Worm (Caenorhabditis elegans) whole organism, midembryonic: Measurements from ENCODE around the gene T25B9.9.

Source experiments
- flt-1 ChIP-seq: fragments of 200-800 bp; sonication (Bioruptor generic); IDR thresholded peaks from 2 replicates; pipeline ENCODE4 v1.3.6; 2022; ENCODE audit warnings: missing genetic modification characterization, missing compliant biosample characterization
- ref-1 ChIP-seq: fragments of 200-800 bp; sonication (Bioruptor generic); conservative IDR thresholded peaks from 2 replicates; pipeline ENCODE4 v1.3.6; 2022; ENCODE audit warnings: missing genetic modification reagents, missing genetic modification characterization, missing compliant biosample characterization
- ztf-29 ChIP-seq: fragments of 200-800 bp; sonication (Bioruptor generic); IDR thresholded peaks from 2 replicates; pipeline ENCODE4 v1.3.6; 2022; ENCODE audit warnings: missing genetic modification reagents, missing genetic modification characterization, missing compliant biosample characterization

ce11 chrIV:10820837-10821671 lies 51.6 kb downstream of the T25B9.9 start:
- TF ChIP-seq flt-1 (GFP tag; lab: Robert Waterston, UW) (no peak), ref-1 (GFP tag; lab: Robert Waterston, UW) (no peak), ztf-29 (GFP tag; lab: Robert Waterston, UW) (no peak)
